Worm (Caenorhabditis elegans) whole organism, L4 larva: ENCODE data around the gene B0432.14.
A peak's percentile ranks its signal among the peaks of the same experiment; 100 is the strongest.

Source experiments
- F10B5.3 ChIP-seq: sonication (generic microtip); optimal IDR thresholded peaks from 2 replicates; lab custom pipeline; 2016; ENCODE audit warnings: mild to moderate bottlenecking, missing genetic modification characterization, missing compliant biosample characterization
- F44E2.7 ChIP-seq: fragments of 200-800 bp; sonication (Bioruptor generic); IDR thresholded peaks from 2 replicates; pipeline ENCODE4 v2.1.2; 2022; ENCODE audit warnings: missing genetic modification characterization, missing compliant biosample characterization
- Y105C5A.15 ChIP-seq: fragments of 200-800 bp; sonication (Bioruptor generic); IDR thresholded peaks from 2 replicates; pipeline ENCODE4 v1.3.6; 2022; ENCODE audit warnings: missing genetic modification characterization, missing compliant biosample characterization
- Y48G9A.11 ChIP-seq: fragments of 200-800 bp; sonication (Bioruptor generic); IDR thresholded peaks from 2 replicates; pipeline ENCODE4 v1.3.6; 2022; ENCODE audit warnings: missing genetic modification reagents, missing genetic modification characterization, missing compliant biosample characterization
- Y5F2A.4 ChIP-seq: fragments of 200-800 bp; sonication (Bioruptor generic); optimal IDR thresholded peaks from 2 replicates; lab custom pipeline; 2018; ENCODE audit warnings: mild to moderate bottlenecking, missing genetic modification characterization, missing compliant biosample characterization
- Y75B8A.6 ChIP-seq: fragments of 200-800 bp; sonication (Bioruptor generic); IDR thresholded peaks from 2 replicates; pipeline ENCODE4 v1.3.6; 2022; ENCODE audit warnings: missing genetic modification reagents, missing genetic modification characterization, missing compliant biosample characterization
- ZK546.5 ChIP-seq, 2 experiments: sonication (generic microtip); optimal IDR thresholded peaks; 2 replicates each; lab custom pipeline; 2017; ENCODE audit warnings: missing biosample characterization in 2 of 2, missing genetic modification characterization in 2 of 2
- aly-2 ChIP-seq: sonication (generic microtip); optimal IDR thresholded peaks from 2 replicates; lab custom pipeline; 2018; ENCODE audit warnings: missing biosample characterization, missing genetic modification characterization
- ama-1 ChIP-seq: fragments of 150-350 bp; optimal IDR thresholded peaks from 2 replicates; lab custom pipeline; 2014; ENCODE audit warnings: inconsistent platforms, mixed read lengths
- arid-1 ChIP-seq: fragments of 200-800 bp; sonication (Bioruptor generic); conservative IDR thresholded peaks from 2 replicates; pipeline ENCODE4 v1.3.6; 2022; ENCODE audit warnings: missing genetic modification reagents, missing genetic modification characterization, missing compliant biosample characterization
- attf-4 ChIP-seq: sonication (generic microtip); optimal IDR thresholded peaks from 3 replicates; lab custom pipeline; 2017; ENCODE audit warnings: missing biosample characterization, missing genetic modification characterization
- ces-1 ChIP-seq: fragments of 150-350 bp; sonication (generic microtip); optimal IDR thresholded peaks from 4 replicates; lab custom pipeline; 2014; ENCODE audit warnings: missing biosample characterization, missing genetic modification reagents, missing genetic modification characterization
- cey-2 ChIP-seq: sonication (generic microtip); optimal IDR thresholded peaks from 3 replicates; lab custom pipeline; 2017; ENCODE audit warnings: missing genetic modification characterization, mild to moderate bottlenecking, missing compliant biosample characterization, antibody characterized with exemption, borderline replicate concordance; ENCODE audit not compliant: insufficient read depth
- ctbp-1 ChIP-seq: fragments of 200-800 bp; sonication (Bioruptor generic); IDR thresholded peaks from 2 replicates; pipeline ENCODE4 v1.3.6; 2022; ENCODE audit warnings: missing genetic modification reagents, missing genetic modification characterization, missing compliant biosample characterization
- daf-16 ChIP-seq, 3 experiments: sonication (generic microtip); optimal IDR thresholded peaks; 2 replicates each; lab custom pipeline; 2016 to 2017; ENCODE audit warnings: missing genetic modification characterization in 3 of 3, missing genetic modification reagents in 3 of 3, mild to moderate bottlenecking in 2 of 3, missing compliant biosample characterization in 2 of 3, missing biosample characterization in 1 of 3, moderate library complexity in 1 of 3
- daf-19 ChIP-seq: fragments of 200-800 bp; sonication (Bioruptor generic); conservative IDR thresholded peaks from 2 replicates; pipeline ENCODE4 v1.3.6; 2022; ENCODE audit warnings: missing genetic modification characterization, missing compliant biosample characterization
- dmd-8 ChIP-seq: fragments of 200-800 bp; sonication (Bioruptor generic); IDR thresholded peaks from 2 replicates; pipeline ENCODE4 v1.3.6; 2022; ENCODE audit warnings: missing genetic modification characterization, missing compliant biosample characterization
- dmd-9 ChIP-seq: fragments of 200-800 bp; sonication (Bioruptor generic); IDR thresholded peaks from 2 replicates; pipeline ENCODE4 v1.3.6; 2022; ENCODE audit warnings: missing genetic modification reagents, missing genetic modification characterization, missing compliant biosample characterization
- dve-1 ChIP-seq: sonication (generic microtip); optimal IDR thresholded peaks from 2 replicates; lab custom pipeline; 2017; ENCODE audit warnings: antibody characterized with exemption, mild to moderate bottlenecking, missing genetic modification characterization, missing compliant biosample characterization; ENCODE audit not compliant: insufficient read depth
- egl-43 ChIP-seq: fragments of 200-800 bp; sonication (Bioruptor generic); IDR thresholded peaks from 2 replicates; pipeline ENCODE4 v1.3.6; 2022; ENCODE audit warnings: missing genetic modification reagents, missing genetic modification characterization, missing compliant biosample characterization
- hif-1 ChIP-seq, 2 experiments: sonication (generic microtip); optimal IDR thresholded peaks; 2 replicates each; lab custom pipeline; 2016 to 2017; ENCODE audit warnings: missing compliant biosample characterization in 2 of 2, missing genetic modification characterization in 2 of 2, missing genetic modification reagents in 2 of 2, missing genotype in 2 of 2, mild to moderate bottlenecking in 1 of 2
- hlh-11 ChIP-seq: fragments of 200-800 bp; sonication (Bioruptor generic); optimal IDR thresholded peaks from 2 replicates; lab custom pipeline; 2018; ENCODE audit warnings: mild to moderate bottlenecking, missing genetic modification characterization, missing compliant biosample characterization
- lim-7 ChIP-seq: fragments of 200-800 bp; sonication (Bioruptor generic); IDR thresholded peaks from 2 replicates; pipeline ENCODE4 v1.3.6; 2022; ENCODE audit warnings: missing genetic modification characterization, missing compliant biosample characterization
- lin-13 ChIP-seq: fragments of 150-350 bp; optimal IDR thresholded peaks from 2 replicates; lab custom pipeline; 2014; ENCODE audit warnings: missing biosample characterization, missing genetic modification reagents, missing genetic modification characterization
- lin-15B ChIP-seq: fragments of 150-350 bp; sonication (generic microtip); optimal IDR thresholded peaks from 3 replicates; lab custom pipeline; 2014; ENCODE audit warnings: missing biosample characterization, missing genetic modification characterization
- lin-29 ChIP-seq: fragments of 200-800 bp; sonication (Bioruptor generic); IDR thresholded peaks from 2 replicates; pipeline ENCODE4 v1.3.6; 2022; ENCODE audit warnings: missing genetic modification reagents, missing genetic modification characterization, missing compliant biosample characterization
- lir-3 ChIP-seq: sonication (generic microtip); optimal IDR thresholded peaks from 2 replicates; lab custom pipeline; 2016; ENCODE audit warnings: mild to moderate bottlenecking, missing genetic modification characterization, missing compliant biosample characterization
- mdl-1 ChIP-seq, 2 experiments: fragments of 150-350 bp in 1 of 2; sonication (generic microtip) in 1 of 2; optimal IDR thresholded peaks; 2 replicates each; lab custom pipeline; 2014 to 2017; ENCODE audit warnings: missing biosample characterization in 2 of 2, missing genetic modification characterization in 2 of 2
- mdt-29 ChIP-seq: fragments of 200-800 bp; sonication (Bioruptor generic); IDR thresholded peaks from 2 replicates; pipeline ENCODE4 v1.3.6; 2022; ENCODE audit warnings: missing genetic modification reagents, missing genetic modification characterization, missing compliant biosample characterization
- mxl-2 ChIP-seq: fragments of 200-800 bp; sonication (Bioruptor generic); conservative IDR thresholded peaks from 2 replicates; pipeline ENCODE4 v1.3.6; 2022; ENCODE audit warnings: missing genetic modification reagents, missing genetic modification characterization, missing compliant biosample characterization
- nhr-102 ChIP-seq: sonication (generic microtip); optimal IDR thresholded peaks from 2 replicates; lab custom pipeline; 2016; ENCODE audit warnings: mild to moderate bottlenecking, missing genetic modification characterization, moderate library complexity, missing compliant biosample characterization
- nhr-11 ChIP-seq: fragments of 150-350 bp; optimal IDR thresholded peaks from 2 replicates; lab custom pipeline; 2014; ENCODE audit warnings: missing biosample characterization, missing genetic modification characterization
- nhr-237 ChIP-seq: sonication (generic microtip); optimal IDR thresholded peaks from 2 replicates; lab custom pipeline; 2017; ENCODE audit warnings: missing biosample characterization, missing genetic modification characterization
- nhr-41 ChIP-seq: fragments of 200-800 bp; sonication (Bioruptor generic); IDR thresholded peaks from 2 replicates; pipeline ENCODE4 v1.3.6; 2022; ENCODE audit warnings: missing genetic modification reagents, missing genetic modification characterization, missing compliant biosample characterization
- nhr-42 ChIP-seq: fragments of 200-800 bp; sonication (Bioruptor generic); IDR thresholded peaks from 2 replicates; pipeline ENCODE4 v1.3.6; 2022; ENCODE audit warnings: missing genetic modification characterization, missing compliant biosample characterization
- nhr-6 ChIP-seq: fragments of 150-350 bp; optimal IDR thresholded peaks from 2 replicates; lab custom pipeline; 2014; ENCODE audit warnings: missing biosample characterization, missing genetic modification characterization
- nhr-77 ChIP-seq: fragments of 150-350 bp; optimal IDR thresholded peaks from 2 replicates; lab custom pipeline; 2014; ENCODE audit warnings: missing biosample characterization, missing genetic modification characterization
- pha-4 ChIP-seq, 2 experiments: fragments of 150-350 bp in 1 of 2; fragments of 200-800 bp in 1 of 2; sonication (Bioruptor generic) in 1 of 2; IDR thresholded peaks in 1 of 2; optimal IDR thresholded peaks in 1 of 2; 2 replicates each; pipeline versions ENCODE4 v1.3.6 to Lab custom; 2014 to 2022; ENCODE audit warnings: missing genetic modification characterization in 2 of 2, missing genetic modification reagents in 2 of 2, missing biosample characterization in 1 of 2, missing compliant biosample characterization in 1 of 2
- php-3 ChIP-seq: fragments of 200-800 bp; sonication (Bioruptor generic); IDR thresholded peaks from 2 replicates; pipeline ENCODE4 v1.3.6; 2022; ENCODE audit warnings: missing genetic modification reagents, missing genetic modification characterization, missing compliant biosample characterization
- sdz-12 ChIP-seq: fragments of 200-800 bp; sonication (Bioruptor generic); optimal IDR thresholded peaks from 2 replicates; lab custom pipeline; 2018; ENCODE audit warnings: mild to moderate bottlenecking, missing genetic modification characterization, missing compliant biosample characterization
- skn-1 ChIP-seq: fragments of 150-350 bp; optimal IDR thresholded peaks from 2 replicates; lab custom pipeline; 2014; ENCODE audit warnings: missing biosample characterization, missing genetic modification characterization
- snpc-1.2 ChIP-seq: fragments of 200-800 bp; sonication (Bioruptor generic); IDR thresholded peaks from 2 replicates; pipeline ENCODE4 v1.3.6; 2022; ENCODE audit warnings: missing genetic modification reagents, missing genetic modification characterization, missing compliant biosample characterization
- snpc-4 ChIP-seq: fragments of 150-350 bp; optimal IDR thresholded peaks from 2 replicates; lab custom pipeline; 2014; ENCODE audit warnings: missing biosample characterization, missing genetic modification characterization
- spr-1 ChIP-seq: sonication (generic microtip); optimal IDR thresholded peaks from 2 replicates; lab custom pipeline; 2016; ENCODE audit warnings: mild to moderate bottlenecking, missing genetic modification characterization, missing compliant biosample characterization
- spr-3 ChIP-seq: fragments of 200-800 bp; sonication (Bioruptor generic); optimal IDR thresholded peaks from 2 replicates; lab custom pipeline; 2018; ENCODE audit warnings: mild to moderate bottlenecking, missing genetic modification characterization, missing compliant biosample characterization
- vab-7 ChIP-seq: fragments of 200-800 bp; sonication (Bioruptor generic); IDR thresholded peaks from 2 replicates; pipeline ENCODE4 v1.3.6; 2022; ENCODE audit warnings: missing genetic modification reagents, missing genetic modification characterization, missing compliant biosample characterization
- zag-1 ChIP-seq: fragments of 150-350 bp; optimal IDR thresholded peaks from 2 replicates; lab custom pipeline; 2014; ENCODE audit warnings: missing biosample characterization, missing genetic modification characterization
- zfp-2 ChIP-seq: sonication (generic microtip); optimal IDR thresholded peaks from 2 replicates; lab custom pipeline; 2016; ENCODE audit warnings: mild to moderate bottlenecking, missing genetic modification characterization, missing compliant biosample characterization
- zip-11 ChIP-seq: fragments of 200-800 bp; sonication (Bioruptor generic); IDR thresholded peaks from 2 replicates; pipeline ENCODE4 v1.3.6; 2022; ENCODE audit warnings: missing genetic modification characterization, missing compliant biosample characterization
- zip-2 ChIP-seq: fragments of 150-350 bp; optimal IDR thresholded peaks from 2 replicates; lab custom pipeline; 2014; ENCODE audit warnings: missing biosample characterization, missing genetic modification characterization

Gene B0432.14

ce11 chrII:216598-216997 is 47.6 kb upstream of the B0432.14 start, which contains the start of gene F48A11.4 (continued):
- peak; percentile 85 for TF ChIP-seq spr-1 (tag; lab: Kevin White, UChicago)
- TF ChIP-seq Y75B8A.6 (GFP tag; lab: Robert Waterston, UW) = peak; percentile 93
- TF ChIP-seq nhr-77 (tag; lab: Kevin White, UChicago) = peak; percentile 84
- no peak for TF ChIP-seq snpc-4 (tag; lab: Kevin White, UChicago)
- peak; percentile 83 for TF ChIP-seq Y48G9A.11 (GFP tag; lab: Robert Waterston, UW)
- no peak for TF ChIP-seq cey-2 (tag; lab: Kevin White, UChicago)
- peak in 1 of 2 experiments; percentile 70 for TF ChIP-seq hif-1 (tag; optimal IDR thresholded peaks at IDR 0.05; lab: Kevin White, UChicago)
- peak; percentile 89 for TF ChIP-seq nhr-11 (tag; lab: Kevin White, UChicago)
- TF ChIP-seq nhr-41 (GFP tag; lab: Robert Waterston, UW) = peak; percentile 57
- no peak for TF ChIP-seq nhr-237 (tag; lab: Kevin White, UChicago)
- peak; percentile 74 for TF ChIP-seq zip-2 (tag; lab: Kevin White, UChicago)
- TF ChIP-seq php-3 (GFP tag; lab: Robert Waterston, UW) = peak; percentile 75
- TF ChIP-seq nhr-6 = peak; percentile 91
- TF ChIP-seq skn-1 = no peak
- TF ChIP-seq dve-1 = peak; percentile 95
- no peak for TF ChIP-seq daf-19 (GFP tag; lab: Robert Waterston, UW)
- TF ChIP-seq aly-2 (tag; lab: Kevin White, UChicago) = no peak
- no peak for TF ChIP-seq F44E2.7 (GFP tag; lab: Robert Waterston, UW)
- peak; percentile 95 for TF ChIP-seq ama-1 (lab: Kevin White, UChicago)
- peak; percentile 83 for TF ChIP-seq hlh-11 (tag; lab: Kevin White, UChicago)
- no peak for TF ChIP-seq lim-7 (GFP tag; lab: Robert Waterston, UW)
- peak; percentile 72 for TF ChIP-seq vab-7 (GFP tag; lab: Robert Waterston, UW)
- TF ChIP-seq attf-4 (tag; lab: Kevin White, UChicago) = no peak
- peak; percentile 89 for TF ChIP-seq lin-13 (GFP tag; lab: Kevin White, UChicago)
- TF ChIP-seq dmd-8 = no peak
- TF ChIP-seq dmd-9 = peak; percentile 62
- peak in 1 of 2 experiments; percentile 55 for TF ChIP-seq daf-16 (GFP tag; optimal IDR thresholded peaks at IDR 0.05; lab: Kevin White, UChicago)
- TF ChIP-seq daf-16 (tag; optimal IDR thresholded peaks at IDR 0.05; lab: Kevin White, UChicago) = peak; percentile 35
- TF ChIP-seq lir-3 = peak; percentile 8
- 0 out of 2 replicates have a peak, but pooled peaks have one; percentile 40 for TF ChIP-seq zip-11 (GFP tag; lab: Robert Waterston, UW)
- peak; percentile 91 for TF ChIP-seq nhr-102 (tag; lab: Kevin White, UChicago)
- TF ChIP-seq lin-15B = peak; percentile 64
- TF ChIP-seq zfp-2 = peak; percentile 79
- TF ChIP-seq mdt-29 (GFP tag; lab: Robert Waterston, UW) = peak; percentile 88
- peak; percentile 92 for TF ChIP-seq lin-29 (GFP tag; lab: Robert Waterston, UW)
- peak; percentile 92 for TF ChIP-seq arid-1
- TF ChIP-seq ZK546.5 (tag; optimal IDR thresholded peaks at IDR 0.05; lab: Kevin White, UChicago) = no peak
- no peak for TF ChIP-seq zag-1 (tag; lab: Kevin White, UChicago)
- peak; percentile 90 for TF ChIP-seq spr-3 (GFP tag; lab: Kevin White, UChicago)
- TF ChIP-seq mxl-2 = peak; percentile 33; the same call in 1 of the 2 replicates
- no peak for TF ChIP-seq Y105C5A.15 (GFP tag; lab: Robert Waterston, UW)
- no peak for TF ChIP-seq mdl-1 (tag; optimal IDR thresholded peaks at IDR 0.05; lab: Kevin White, UChicago)
- TF ChIP-seq Y5F2A.4 (GFP tag; lab: Kevin White, UChicago) = peak; percentile 78
- TF ChIP-seq ces-1 (GFP tag; lab: Kevin White, UChicago) = no peak
- peak; percentile 77; the same call in 1 of the 2 replicates for TF ChIP-seq pha-4 (GFP tag; IDR thresholded peaks at IDR 0.05; lab: Robert Waterston, UW)
- peak; percentile 11 for TF ChIP-seq pha-4 (tag; optimal IDR thresholded peaks at IDR 0.05; lab: Kevin White, UChicago)
- peak; percentile 47 for TF ChIP-seq sdz-12
- TF ChIP-seq F10B5.3 (tag; lab: Kevin White, UChicago) = peak; percentile 76
- TF ChIP-seq snpc-1.2 (GFP tag; lab: Robert Waterston, UW) = peak; percentile 78
- TF ChIP-seq ctbp-1 (GFP tag; lab: Robert Waterston, UW) = peak; percentile 84
- TF ChIP-seq nhr-42 (GFP tag; lab: Robert Waterston, UW) = peak; percentile 90
- peak; percentile 86 for TF ChIP-seq egl-43 (GFP tag; lab: Robert Waterston, UW)
